Fruit fly (Drosophila melanogaster) whole organism, embryonic: ENCODE measurements around the gene Tango2.
A peak's percentile ranks its signal among the peaks of the same experiment; 100 is the strongest.

Experiments
- Atf-2 ChIP-seq: fragments of 200-800 bp; sonication (Bioruptor generic); optimal IDR thresholded peaks from 2 replicates; lab custom pipeline; 2016; ENCODE audit warnings: missing biosample characterization, missing genetic modification characterization
- CG10147 ChIP-seq: fragments of 200-800 bp; sonication (Bioruptor generic); optimal IDR thresholded peaks from 2 replicates; lab custom pipeline; 2019; ENCODE audit warnings: missing biosample characterization, mild to moderate bottlenecking, missing genetic modification characterization, moderate library complexity
- CG12155 ChIP-seq: fragments of 200-800 bp; sonication (Bioruptor generic); optimal IDR thresholded peaks from 3 replicates; lab custom pipeline; 2016; ENCODE audit warnings: missing biosample characterization, missing genetic modification characterization
- CG12219 ChIP-seq: fragments of 200-800 bp; sonication (Bioruptor generic); optimal IDR thresholded peaks from 3 replicates; lab custom pipeline; 2018; ENCODE audit warnings: missing biosample characterization, mild to moderate bottlenecking, missing genetic modification characterization
- CG12299 ChIP-seq: fragments of 200-800 bp; sonication (Bioruptor generic); optimal IDR thresholded peaks from 2 replicates; lab custom pipeline; 2018; ENCODE audit warnings: missing biosample characterization, mild to moderate bottlenecking, missing genetic modification characterization
- CG12744 ChIP-seq: fragments of 200-800 bp; sonication (Bioruptor generic); optimal IDR thresholded peaks from 2 replicates; lab custom pipeline; 2016; ENCODE audit warnings: missing biosample characterization, missing genetic modification characterization
- CG13287 ChIP-seq: fragments of 200-800 bp; sonication (Bioruptor generic); IDR thresholded peaks from 2 replicates; pipeline ENCODE4 v1.3.6; 2022; ENCODE audit warnings: missing biosample characterization, missing genetic modification characterization; ENCODE audit not compliant: partially characterized antibody
- CG13296 ChIP-seq: fragments of 200-800 bp; sonication (Bioruptor generic); optimal IDR thresholded peaks from 3 replicates; lab custom pipeline; 2018; ENCODE audit warnings: missing biosample characterization, mild to moderate bottlenecking, missing genetic modification characterization
- CG14014 ChIP-seq: fragments of 200-800 bp; sonication (Bioruptor generic); IDR thresholded peaks from 2 replicates; pipeline ENCODE4 v1.3.6; 2022; ENCODE audit warnings: missing biosample characterization, missing genetic modification characterization
- CG14710 ChIP-seq: fragments of 200-800 bp; sonication (Bioruptor generic); optimal IDR thresholded peaks from 3 replicates; lab custom pipeline; 2019; ENCODE audit warnings: missing biosample characterization, mild to moderate bottlenecking, missing genetic modification characterization, moderate library complexity
- CG14860 ChIP-seq: fragments of 200-800 bp; sonication (Bioruptor generic); IDR thresholded peaks from 3 replicates; pipeline ENCODE4 v1.3.6; 2022; ENCODE audit warnings: missing biosample characterization, missing genetic modification characterization; ENCODE audit not compliant: partially characterized antibody
- CG14965 ChIP-seq: fragments of 200-800 bp; sonication (Bioruptor generic); optimal IDR thresholded peaks from 2 replicates; lab custom pipeline; 2016; ENCODE audit warnings: missing biosample characterization, missing genetic modification characterization, borderline replicate concordance
- CG15696 ChIP-seq: fragments of 200-800 bp; sonication (Bioruptor generic); optimal IDR thresholded peaks from 2 replicates; lab custom pipeline; 2019; ENCODE audit warnings: missing biosample characterization, mild to moderate bottlenecking, missing genetic modification characterization, moderate library complexity
- CG18619 ChIP-seq: fragments of 200-800 bp; sonication (Bioruptor generic); optimal IDR thresholded peaks from 3 replicates; lab custom pipeline; 2017; ENCODE audit warnings: missing biosample characterization, mild to moderate bottlenecking, missing genetic modification characterization
- CG6175 ChIP-seq: fragments of 200-800 bp; sonication (Bioruptor generic); IDR thresholded peaks from 3 replicates; pipeline ENCODE4 v1.3.6; 2022; ENCODE audit warnings: missing biosample characterization, missing genetic modification characterization
- CG6689 ChIP-seq: fragments of 200-800 bp; sonication (Bioruptor generic); IDR thresholded peaks from 2 replicates; pipeline ENCODE4 v1.3.6; 2022; ENCODE audit warnings: missing biosample characterization, missing genetic modification characterization
- CG7372 ChIP-seq: fragments of 200-800 bp; sonication (Bioruptor generic); IDR thresholded peaks from 2 replicates; pipeline ENCODE4 v1.3.6; 2022; ENCODE audit warnings: missing biosample characterization, missing genetic modification characterization
- CG7839 ChIP-seq: fragments of 200-800 bp; sonication (Bioruptor generic); optimal IDR thresholded peaks from 3 replicates; lab custom pipeline; 2018; ENCODE audit warnings: missing biosample characterization, mild to moderate bottlenecking, missing genetic modification characterization, moderate library complexity
- CG8944 ChIP-seq: fragments of 200-800 bp; sonication (Bioruptor generic); optimal IDR thresholded peaks from 3 replicates; lab custom pipeline; 2016; ENCODE audit warnings: missing biosample characterization, missing genetic modification characterization
- CG9797 ChIP-seq: fragments of 200-800 bp; sonication (Bioruptor generic); optimal IDR thresholded peaks from 3 replicates; lab custom pipeline; 2018; ENCODE audit warnings: missing biosample characterization, mild to moderate bottlenecking, missing genetic modification characterization
- CTCF ChIP-seq: fragments of 200-800 bp; sonication (Bioruptor generic); optimal IDR thresholded peaks from 2 replicates; lab custom pipeline; 2017; ENCODE audit warnings: missing biosample characterization, mild to moderate bottlenecking, missing genetic modification characterization, moderate library complexity
- Chrac-16 ChIP-seq: fragments of 200-800 bp; sonication (Bioruptor generic); optimal IDR thresholded peaks from 3 replicates; lab custom pipeline; 2016; ENCODE audit warnings: missing biosample characterization, missing genetic modification characterization
- Dek ChIP-seq: fragments of 200-800 bp; sonication (Bioruptor generic); optimal IDR thresholded peaks from 3 replicates; lab custom pipeline; 2019; ENCODE audit warnings: missing biosample characterization, mild to moderate bottlenecking, missing genetic modification characterization, moderate library complexity
- Fer1 ChIP-seq: fragments of 200-800 bp; sonication (Bioruptor generic); optimal IDR thresholded peaks from 2 replicates; lab custom pipeline; 2017; ENCODE audit warnings: missing biosample characterization, mild to moderate bottlenecking, missing genetic modification characterization
- HLH4C ChIP-seq: fragments of 200-800 bp; sonication (Bioruptor generic); IDR thresholded peaks from 3 replicates; pipeline ENCODE4 v1.3.6; 2022; ENCODE audit warnings: missing biosample characterization, missing genetic modification characterization; ENCODE audit not compliant: partially characterized antibody
- HLH54F ChIP-seq: fragments of 200-800 bp; sonication (Bioruptor generic); optimal IDR thresholded peaks from 3 replicates; lab custom pipeline; 2016; ENCODE audit warnings: missing biosample characterization, missing genetic modification characterization
- Hand ChIP-seq: fragments of 200-800 bp; sonication (Bioruptor generic); optimal IDR thresholded peaks from 2 replicates; lab custom pipeline; 2017; ENCODE audit warnings: mild to moderate bottlenecking, missing biosample characterization, missing genetic modification reagents, missing genetic modification characterization
- Hr3 ChIP-seq: fragments of 200-800 bp; sonication (Bioruptor generic); optimal IDR thresholded peaks from 3 replicates; lab custom pipeline; 2016; ENCODE audit warnings: missing biosample characterization, missing genetic modification characterization
- Hr39 ChIP-seq: fragments of >200 bp; optimal IDR thresholded peaks from 2 replicates; lab custom pipeline; 2017
- Lpt ChIP-seq: fragments of >200 bp; optimal IDR thresholded peaks from 2 replicates; lab custom pipeline; 2018; ENCODE audit warnings: missing biosample characterization, missing genetic modification characterization
- MESR4 ChIP-seq: fragments of 200-800 bp; sonication (Bioruptor generic); optimal IDR thresholded peaks from 2 replicates; lab custom pipeline; 2018; ENCODE audit warnings: missing biosample characterization, mild to moderate bottlenecking, missing genetic modification characterization, moderate library complexity
- Nf-YA ChIP-seq: fragments of 200-800 bp; sonication (Bioruptor generic); IDR thresholded peaks from 2 replicates; pipeline ENCODE4 v1.3.6; 2022; ENCODE audit warnings: missing biosample characterization, missing genetic modification characterization
- Sry-β ChIP-seq: fragments of 200-800 bp; sonication (Bioruptor generic); optimal IDR thresholded peaks from 2 replicates; lab custom pipeline; 2018; ENCODE audit warnings: missing biosample characterization, mild to moderate bottlenecking, missing genetic modification characterization, moderate library complexity
- Ssrp ChIP-seq: fragments of 200-800 bp; sonication (Bioruptor generic); optimal IDR thresholded peaks from 2 replicates; lab custom pipeline; 2018; ENCODE audit warnings: missing biosample characterization, mild to moderate bottlenecking, missing genetic modification characterization, moderate library complexity
- bcd ChIP-seq: fragments of 200-800 bp; sonication (Bioruptor generic); optimal IDR thresholded peaks from 2 replicates; lab custom pipeline; 2017; ENCODE audit warnings: missing biosample characterization, mild to moderate bottlenecking, missing genetic modification characterization
- btn ChIP-seq: fragments of 200-800 bp; sonication (Bioruptor generic); optimal IDR thresholded peaks from 2 replicates; lab custom pipeline; 2016; ENCODE audit warnings: missing biosample characterization, missing genetic modification characterization
- cwo ChIP-seq: fragments of 200-800 bp; sonication (Bioruptor generic); optimal IDR thresholded peaks from 3 replicates; lab custom pipeline; 2017; ENCODE audit warnings: missing biosample characterization, missing genetic modification characterization, mild to moderate bottlenecking, moderate library complexity, missing genetic modification reagents
- dan ChIP-seq: fragments of 200-800 bp; sonication (Bioruptor generic); IDR thresholded peaks from 2 replicates; pipeline ENCODE4 v1.3.6; 2022; ENCODE audit warnings: missing biosample characterization, missing genetic modification characterization
- dm ChIP-seq: fragments of 200-800 bp; sonication (Bioruptor generic); optimal IDR thresholded peaks from 3 replicates; lab custom pipeline; 2016; ENCODE audit warnings: missing biosample characterization, missing genetic modification characterization
- hbn ChIP-seq: fragments of 200-800 bp; sonication (Bioruptor generic); IDR thresholded peaks from 2 replicates; pipeline ENCODE4 v1.3.6; 2022; ENCODE audit warnings: missing biosample characterization, missing genetic modification characterization; ENCODE audit not compliant: partially characterized antibody
- insv ChIP-seq, 2 experiments: fragments of 200-800 bp; sonication (Bioruptor generic); optimal IDR thresholded peaks; 3 replicates each; lab custom pipeline; 2016 to 2018; ENCODE audit warnings: missing biosample characterization in 2 of 2, missing genetic modification characterization in 2 of 2
- jing ChIP-seq: fragments of 200-800 bp; sonication (Bioruptor generic); optimal IDR thresholded peaks from 2 replicates; lab custom pipeline; 2018; ENCODE audit warnings: missing biosample characterization, mild to moderate bottlenecking, missing genetic modification characterization
- lmd ChIP-seq: fragments of 200-800 bp; sonication (Bioruptor generic); IDR thresholded peaks from 2 replicates; pipeline ENCODE4 v1.3.6; 2022; ENCODE audit warnings: missing biosample characterization, missing genetic modification characterization
- mirr ChIP-seq: fragments of 200-800 bp; sonication (Bioruptor generic); optimal IDR thresholded peaks from 3 replicates; lab custom pipeline; 2018; ENCODE audit warnings: missing biosample characterization, mild to moderate bottlenecking, missing genetic modification characterization
- nerfin-1 ChIP-seq: fragments of 200-800 bp; sonication (Bioruptor generic); optimal IDR thresholded peaks from 3 replicates; lab custom pipeline; 2019; ENCODE audit warnings: missing biosample characterization, mild to moderate bottlenecking, missing genetic modification characterization, moderate library complexity
- prd ChIP-seq, 3 experiments: fragments of >200 bp in 2 of 3; fragments of 200-800 bp in 1 of 3; sonication (Bioruptor generic) in 1 of 3; optimal IDR thresholded peaks in 2 of 3; IDR thresholded peaks in 1 of 3; 2 replicates in 2 of 3; 3 replicates in 1 of 3; pipeline versions ENCODE4 v1.3.6 to Lab custom; 2017 to 2022; ENCODE audit warnings: missing biosample characterization in 1 of 3, missing genetic modification characterization in 1 of 3
- psq ChIP-seq: fragments of 200-800 bp; sonication (Bioruptor generic); optimal IDR thresholded peaks from 2 replicates; lab custom pipeline; 2017; ENCODE audit warnings: missing biosample characterization, missing genetic modification characterization
- scrt ChIP-seq: fragments of 200-800 bp; sonication (Bioruptor generic); optimal IDR thresholded peaks from 2 replicates; lab custom pipeline; 2018; ENCODE audit warnings: missing biosample characterization, mild to moderate bottlenecking, missing genetic modification characterization, moderate library complexity
- twi ChIP-seq: fragments of 200-800 bp; optimal IDR thresholded peaks from 2 replicates; lab custom pipeline; 2019; ENCODE audit warnings: missing biosample characterization, mild to moderate bottlenecking, missing genetic modification characterization, moderate library complexity
- zfh1 ChIP-seq: fragments of 200-800 bp; sonication (Bioruptor generic); IDR thresholded peaks from 3 replicates; pipeline ENCODE4 v1.3.6; 2022; ENCODE audit warnings: missing biosample characterization, missing genetic modification characterization

Tango2 gene

DNA sequence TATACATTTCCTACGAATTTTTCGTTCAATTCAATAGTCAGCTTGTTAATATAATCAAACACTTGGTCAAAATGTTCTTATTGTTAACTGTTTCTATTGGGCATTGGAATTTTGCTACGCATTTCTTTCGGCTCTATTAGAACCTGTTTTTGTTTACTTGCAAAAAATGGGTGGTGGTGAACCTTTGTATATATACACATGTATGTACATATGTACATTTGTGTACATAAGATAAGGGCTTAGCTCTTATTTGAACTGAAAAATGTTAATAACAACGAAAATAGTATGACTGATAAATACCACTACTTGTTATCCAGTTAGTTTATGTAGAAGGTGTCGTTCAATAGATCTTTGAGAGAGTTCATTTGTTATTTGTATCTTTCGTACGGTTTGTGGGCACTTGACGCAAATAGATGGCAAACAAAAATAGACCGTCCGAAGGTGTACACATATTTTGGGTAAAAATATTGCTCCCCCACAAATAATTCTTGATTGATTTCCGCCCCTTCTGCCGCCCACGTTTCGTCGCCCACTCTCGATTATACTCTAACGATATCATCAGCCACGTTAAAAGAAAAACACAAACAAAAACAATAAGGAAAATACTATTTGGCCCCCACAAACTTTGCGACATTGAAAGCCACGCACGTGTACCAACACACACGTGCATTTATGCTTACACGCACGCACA, 9.2 kb downstream of the Tango2 start (continued):
- no peak for TF ChIP-seq CG6689 (GFP tag; lab: Robert Waterston, UW)
- no peak for TF ChIP-seq nerfin-1 (tag; lab: Kevin White, UChicago)
- no peak for TF ChIP-seq Hr3 (GFP tag; lab: Kevin White, UChicago)
- TF ChIP-seq CG12219: no peak
- TF ChIP-seq MESR4 (GFP tag; lab: Kevin White, UChicago): no peak
- no peak for TF ChIP-seq jing (GFP tag; lab: Kevin White, UChicago)
- TF ChIP-seq CG14965 (GFP tag; lab: Kevin White, UChicago): no peak
- TF ChIP-seq CG14014 (GFP tag; lab: Robert Waterston, UW): peak; percentile 48; the same call in 1 of the 2 replicates
- TF ChIP-seq dan (GFP tag; lab: Robert Waterston, UW): no peak
- TF ChIP-seq CG13287 (GFP tag; lab: Robert Waterston, UW): no peak
- no peak for TF ChIP-seq Nf-YA (GFP tag; lab: Robert Waterston, UW)
- TF ChIP-seq CG14860 (GFP tag; lab: Robert Waterston, UW): no peak
- no peak for TF ChIP-seq dm
- peak; percentile 71 for TF ChIP-seq Fer1 (GFP tag; lab: Kevin White, UChicago)
- TF ChIP-seq btn (GFP tag; lab: Kevin White, UChicago): no peak
- TF ChIP-seq Atf-2 (GFP tag; lab: Kevin White, UChicago): no peak
- no peak for TF ChIP-seq CG9797
- TF ChIP-seq mirr (GFP tag; lab: Kevin White, UChicago): no peak
- TF ChIP-seq CG13296 (GFP tag; lab: Kevin White, UChicago): peak; percentile 33
- TF ChIP-seq Lpt (GFP tag; lab: Kevin White, UChicago): no peak
- peak in 1 of 2 experiments; percentile 9 for TF ChIP-seq insv (GFP tag; optimal IDR thresholded peaks at IDR 0.05; lab: Kevin White, UChicago)
- TF ChIP-seq CG12155 (GFP tag; lab: Kevin White, UChicago): no peak
- TF ChIP-seq CG8944: no peak
- TF ChIP-seq CG18619: no peak
- peak; percentile 46 for TF ChIP-seq Dek
- no peak for TF ChIP-seq lmd (GFP tag; lab: Robert Waterston, UW)
- TF ChIP-seq CG7372 (GFP tag; lab: Robert Waterston, UW): no peak
- no peak for TF ChIP-seq zfh1
- TF ChIP-seq Hand (GFP tag; lab: Kevin White, UChicago): no peak
- peak; percentile 15 for TF ChIP-seq CG12744
- TF ChIP-seq CG12299 (tag; lab: Kevin White, UChicago): peak; percentile 55
- no peak for TF ChIP-seq CG6175 (GFP tag; lab: Robert Waterston, UW)
- TF ChIP-seq Chrac-16 (GFP tag; lab: Kevin White, UChicago): no peak
- no peak for TF ChIP-seq twi (tag; lab: Kevin White, UChicago)
- TF ChIP-seq HLH54F: no peak
- TF ChIP-seq bcd: no peak
- TF ChIP-seq CG10147 (GFP tag; lab: Kevin White, UChicago): peak; percentile 16
- TF ChIP-seq CG7839 (tag; lab: Kevin White, UChicago): peak; percentile 4
- no peak for TF ChIP-seq cwo (GFP tag; lab: Kevin White, UChicago)
- no peak for TF ChIP-seq Ssrp (tag; lab: Kevin White, UChicago)
- no peak for TF ChIP-seq psq (GFP tag; lab: Kevin White, UChicago)
- TF ChIP-seq HLH4C (GFP tag; lab: Robert Waterston, UW): no peak
- TF ChIP-seq Hr39 (lab: Kevin White, UChicago): no peak
- TF ChIP-seq hbn (GFP tag; lab: Robert Waterston, UW): no peak
- peak; percentile 68 for TF ChIP-seq CG15696 (tag; lab: Kevin White, UChicago)
- no peak for TF ChIP-seq Sry-β (GFP tag; lab: Kevin White, UChicago)
- peak; percentile 26 for TF ChIP-seq scrt (GFP tag; lab: Kevin White, UChicago)
- TF ChIP-seq prd (optimal IDR thresholded peaks at IDR 0.05; lab: Kevin White, UChicago): no peak
- TF ChIP-seq prd (GFP tag; IDR thresholded peaks at IDR 0.05; lab: Robert Waterston, UW): no peak; the same call in 2 of the 3 replicates
- TF ChIP-seq CTCF (GFP tag; lab: Kevin White, UChicago): no peak
- no peak for TF ChIP-seq CG14710
